Worm (Caenorhabditis elegans) whole organism, dauer: ENCODE data around the gene fbxa-74.

Experiments
- unc-62 ChIP-seq: sonication (generic microtip); optimal IDR thresholded peaks from 2 replicates; lab custom pipeline; 2017; ENCODE audit warnings: missing biosample characterization, missing genetic modification reagents, missing genetic modification characterization

fbxa-74 gene

DNA sequence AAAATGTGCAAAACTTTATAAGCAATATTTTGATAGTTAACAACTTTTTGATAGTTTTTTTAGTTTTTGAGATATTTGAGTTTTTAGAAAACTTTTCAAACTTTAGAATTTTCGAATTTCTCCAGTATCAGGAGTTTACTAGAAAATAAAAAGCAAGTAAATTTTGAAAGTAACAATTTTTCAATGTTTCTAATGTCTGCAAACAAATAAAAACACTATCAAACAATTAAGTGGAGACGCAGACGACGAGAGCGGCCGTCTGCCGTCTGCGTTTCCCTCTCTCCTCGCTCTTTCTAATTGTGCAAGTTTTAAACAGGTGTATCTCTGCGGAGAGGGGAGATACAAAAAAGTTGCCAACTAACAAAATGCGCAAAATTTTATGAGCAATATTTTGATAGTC is 45.9 kb downstream of the fbxa-74 start:
- no peak for TF ChIP-seq unc-62 (GFP tag; lab: Kevin White, UChicago)

DNA sequence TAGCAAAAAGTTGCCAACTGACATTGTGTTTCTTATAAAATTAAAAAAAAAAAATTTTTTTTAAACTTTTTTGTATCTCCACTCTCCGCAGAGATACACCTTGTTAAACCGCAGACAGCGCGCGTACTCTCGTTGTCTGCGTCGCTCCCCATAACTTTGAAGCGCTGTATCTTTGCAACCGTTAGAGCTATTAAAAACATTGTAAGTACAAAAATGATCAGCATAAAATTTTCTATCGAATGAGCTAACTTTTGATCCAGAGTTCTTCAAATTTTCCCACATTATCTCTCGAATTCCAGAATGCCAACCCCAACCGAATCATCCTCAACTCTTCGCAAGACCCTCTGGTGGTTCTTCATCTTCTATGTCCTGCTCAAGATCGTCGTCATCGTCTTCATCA is 46.6 kb downstream of the fbxa-74 start, which contains the start of gene Y22D7AL.1:
TSS of gene Y22D7AL.1 (plus strand) at position 301 of the 400 bp plus-strand sequence.
- no peak for TF ChIP-seq unc-62 (GFP tag; lab: Kevin White, UChicago)
